Worm (Caenorhabditis elegans) whole organism, L4/young adult: ENCODE measurements around the gene F21C10.9.

Source experiments
- W03F9.2 ChIP-seq: fragments of 150-350 bp; optimal IDR thresholded peaks from 2 replicates; lab custom pipeline; 2014; ENCODE audit warnings: missing biosample characterization, missing genetic modification characterization
- dao-5 ChIP-seq: sonication (generic microtip); optimal IDR thresholded peaks from 2 replicates; lab custom pipeline; 2016; ENCODE audit warnings: missing genotype, missing genetic modification characterization, moderate library complexity, missing compliant biosample characterization
- him-1 ChIP-seq: sonication (generic microtip); optimal IDR thresholded peaks from 2 replicates; lab custom pipeline; 2016; ENCODE audit warnings: missing genotype, missing genetic modification reagents, missing genetic modification characterization, missing compliant biosample characterization

- TF ChIP-seq dao-5 (tag; lab: Kevin White, UChicago) (no peak), him-1 (tag; lab: Kevin White, UChicago) (no peak), W03F9.2 (tag; lab: Kevin White, UChicago) (no peak)
These were observed 18.5 kb downstream of the F21C10.9 start for ce11 chrV:9079965-9080432.
